Worm (Caenorhabditis elegans): ENCODE results near the gene col-13.

DNA sequence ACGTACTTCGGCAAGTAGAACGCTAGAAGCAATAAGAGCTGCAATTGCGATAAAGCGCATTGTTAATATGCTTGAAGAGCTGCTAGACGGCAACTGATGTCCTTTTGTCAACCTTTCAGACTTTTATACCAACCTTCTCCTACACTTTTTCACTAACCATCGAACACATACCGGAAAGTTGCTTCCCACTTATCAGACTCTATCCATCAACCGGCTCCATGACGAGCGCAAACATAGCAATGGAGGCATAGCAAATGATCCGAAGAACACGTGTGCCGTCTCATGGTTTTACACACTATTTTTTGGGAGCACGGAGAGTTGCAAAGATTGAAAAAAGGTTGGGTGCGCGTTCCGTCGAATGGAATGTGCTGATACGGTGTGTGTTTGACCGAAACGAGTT lies 40.0 kb downstream of the col-13 start, which contains the start of gene abu-1:
- TF ChIP-seq nfya-1 (tag; optimal IDR thresholded peaks at IDR 0.05) (no peak), pha-4 (tag; optimal IDR thresholded peaks at IDR 0.05) (no peak), K09A11.1 (tag; optimal IDR thresholded peaks at IDR 0.05; ENCODE audit: insufficient read depth) (no peak), ceh-9 (tag; optimal IDR thresholded peaks at IDR 0.05) (no peak), ceh-2 (tag; optimal IDR thresholded peaks at IDR 0.05) (no peak)

All from whole organism, late embryonic.